Fruit fly (Drosophila melanogaster) whole organism, embryonic: ENCODE measurements around the gene Ns1.

Experiments
- Ada2b ChIP-seq: fragments of 200-800 bp; sonication (Bioruptor generic); IDR thresholded peaks from 2 replicates; pipeline ENCODE4 v1.3.6; 2022; ENCODE audit warnings: missing biosample characterization, missing genetic modification characterization
- Atf3 ChIP-seq: fragments of 200-800 bp; sonication (Bioruptor generic); optimal IDR thresholded peaks from 3 replicates; lab custom pipeline; 2016; ENCODE audit warnings: missing biosample characterization, missing genetic modification characterization
- Awh ChIP-seq: fragments of 200-800 bp; sonication (Bioruptor generic); IDR thresholded peaks from 2 replicates; pipeline ENCODE4, ENCODE4 v1.3.6; 2022; ENCODE audit warnings: missing biosample characterization, missing genetic modification characterization
- CG10431 ChIP-seq: fragments of 200-800 bp; sonication (Bioruptor generic); optimal IDR thresholded peaks from 3 replicates; lab custom pipeline; 2018; ENCODE audit warnings: missing biosample characterization, mild to moderate bottlenecking, missing genetic modification characterization
- CG10565 ChIP-seq: fragments of 200-800 bp; sonication (Bioruptor generic); optimal IDR thresholded peaks from 3 replicates; lab custom pipeline; 2016; ENCODE audit warnings: missing biosample characterization, mild to moderate bottlenecking, missing genetic modification characterization
- CG11093 ChIP-seq: fragments of 200-800 bp; sonication (Bioruptor generic); IDR thresholded peaks from 3 replicates; pipeline ENCODE4 v1.3.6; 2022; ENCODE audit warnings: missing biosample characterization, missing genetic modification characterization
- CG12104 ChIP-seq: fragments of 200-800 bp; sonication (Bioruptor generic); optimal IDR thresholded peaks from 3 replicates; lab custom pipeline; 2016; ENCODE audit warnings: missing biosample characterization, missing genetic modification characterization
- CG12744 ChIP-seq: fragments of 200-800 bp; sonication (Bioruptor generic); optimal IDR thresholded peaks from 2 replicates; lab custom pipeline; 2016; ENCODE audit warnings: missing biosample characterization, missing genetic modification characterization
- CG17186 ChIP-seq: fragments of 200-800 bp; sonication (Bioruptor generic); optimal IDR thresholded peaks from 3 replicates; lab custom pipeline; 2017; ENCODE audit warnings: missing biosample characterization, missing genetic modification reagents, missing genetic modification characterization
- CG17829 ChIP-seq: fragments of 200-800 bp; optimal IDR thresholded peaks from 2 replicates; lab custom pipeline; 2019; ENCODE audit warnings: missing biosample characterization, mild to moderate bottlenecking, missing genetic modification characterization, moderate library complexity
- CG18619 ChIP-seq: fragments of 200-800 bp; sonication (Bioruptor generic); optimal IDR thresholded peaks from 3 replicates; lab custom pipeline; 2017; ENCODE audit warnings: missing biosample characterization, mild to moderate bottlenecking, missing genetic modification characterization
- CG31441 ChIP-seq: fragments of 200-800 bp; sonication (Bioruptor generic); IDR thresholded peaks from 2 replicates; pipeline ENCODE4 v1.3.6; 2022; ENCODE audit warnings: missing biosample characterization, missing genetic modification characterization
- CG3847 ChIP-seq: fragments of 200-800 bp; sonication (Bioruptor generic); IDR thresholded peaks from 2 replicates; pipeline ENCODE4 v1.3.6; 2022; ENCODE audit warnings: missing biosample characterization, missing genetic modification characterization
- CG4617 ChIP-seq: fragments of 200-800 bp; sonication (Bioruptor generic); optimal IDR thresholded peaks from 3 replicates; lab custom pipeline; 2016; ENCODE audit warnings: missing biosample characterization, missing genetic modification characterization, borderline replicate concordance
- CG4820 ChIP-seq: fragments of 200-800 bp; sonication (Bioruptor generic); optimal IDR thresholded peaks from 3 replicates; lab custom pipeline; 2016; ENCODE audit warnings: missing biosample characterization, missing genetic modification characterization
- CG6683 ChIP-seq: fragments of 200-800 bp; sonication (Bioruptor generic); optimal IDR thresholded peaks from 2 replicates; lab custom pipeline; 2017; ENCODE audit warnings: missing biosample characterization, mild to moderate bottlenecking, missing genetic modification characterization, missing genetic modification reagents
- CG6689 ChIP-seq: fragments of 200-800 bp; sonication (Bioruptor generic); IDR thresholded peaks from 2 replicates; pipeline ENCODE4 v1.3.6; 2022; ENCODE audit warnings: missing biosample characterization, missing genetic modification characterization
- CG8765 ChIP-seq: fragments of 200-800 bp; sonication (Bioruptor generic); IDR thresholded peaks from 2 replicates; pipeline ENCODE4 v1.3.6; 2022; ENCODE audit warnings: missing biosample characterization, missing genetic modification characterization
- CrebB ChIP-seq: fragments of 200-800 bp; sonication (Bioruptor generic); optimal IDR thresholded peaks from 3 replicates; lab custom pipeline; 2018; ENCODE audit warnings: missing biosample characterization, mild to moderate bottlenecking, missing genetic modification characterization
- Dip2 ChIP-seq: fragments of 200-800 bp; sonication (Bioruptor generic); IDR thresholded peaks from 2 replicates; pipeline ENCODE4 v1.3.6; 2022; ENCODE audit warnings: missing biosample characterization, missing genetic modification characterization
- Elba2 ChIP-seq: fragments of 200-800 bp; sonication (Bioruptor generic); optimal IDR thresholded peaks from 3 replicates; lab custom pipeline; 2016; ENCODE audit warnings: missing biosample characterization, missing genetic modification characterization
- HmgZ ChIP-seq: fragments of 200-800 bp; sonication (Bioruptor generic); optimal IDR thresholded peaks from 2 replicates; lab custom pipeline; 2018; ENCODE audit warnings: missing biosample characterization, mild to moderate bottlenecking, missing genetic modification characterization
- Lim3 ChIP-seq: fragments of 200-800 bp; sonication (Bioruptor generic); IDR thresholded peaks from 2 replicates; pipeline ENCODE4 v1.3.6; 2022; ENCODE audit warnings: missing biosample characterization, missing genetic modification characterization
- NFAT ChIP-seq: fragments of 200-800 bp; sonication (Bioruptor generic); IDR thresholded peaks from 2 replicates; pipeline ENCODE4 v1.3.6; 2022; ENCODE audit warnings: missing biosample characterization, missing genetic modification characterization
- Ptx1 ChIP-seq: fragments of 200-800 bp; sonication (Bioruptor generic); IDR thresholded peaks from 2 replicates; pipeline ENCODE4 v1.3.6; 2022; ENCODE audit warnings: missing biosample characterization, missing genetic modification characterization
- Ravus ChIP-seq: fragments of 200-800 bp; sonication (Bioruptor generic); IDR thresholded peaks from 2 replicates; pipeline ENCODE4 v1.3.6; 2022; ENCODE audit warnings: missing biosample characterization, missing genetic modification characterization
- Rx ChIP-seq: fragments of 200-800 bp; sonication (Bioruptor generic); IDR thresholded peaks from 2 replicates; pipeline ENCODE4 v1.3.6; 2022; ENCODE audit warnings: missing biosample characterization, missing genetic modification characterization
- Side ChIP-seq: fragments of 200-800 bp; sonication (Bioruptor generic); optimal IDR thresholded peaks from 2 replicates; lab custom pipeline; 2016; ENCODE audit warnings: missing biosample characterization, missing genetic modification characterization
- Trl ChIP-seq, 3 experiments: fragments of >200 bp in 2 of 3; fragments of 200-800 bp in 1 of 3; sonication (Bioruptor generic) in 1 of 3; optimal IDR thresholded peaks; 2 replicates in 1 of 3; 3 replicates in 2 of 3; lab custom pipeline; 2016 to 2017; ENCODE audit warnings: missing biosample characterization in 1 of 3, missing genetic modification characterization in 1 of 3
- cad ChIP-seq: fragments of >200 bp; optimal IDR thresholded peaks from 2 replicates; lab custom pipeline; 2017; ENCODE audit warnings: missing biosample characterization, missing genetic modification characterization
- caup ChIP-seq: fragments of 200-800 bp; sonication (Bioruptor generic); optimal IDR thresholded peaks from 3 replicates; lab custom pipeline; 2017; ENCODE audit warnings: missing biosample characterization, mild to moderate bottlenecking, missing genetic modification characterization, moderate library complexity; ENCODE audit not compliant: severe bottlenecking
- corto ChIP-seq: fragments of 200-800 bp; sonication (Bioruptor generic); optimal IDR thresholded peaks from 2 replicates; lab custom pipeline; 2016; ENCODE audit warnings: missing biosample characterization, mild to moderate bottlenecking, missing genetic modification characterization, moderate library complexity
- croc ChIP-seq: fragments of 200-800 bp; sonication (Bioruptor generic); conservative IDR thresholded peaks from 3 replicates; pipeline ENCODE4 v1.3.6; 2022; ENCODE audit warnings: missing biosample characterization, missing genetic modification characterization
- dm ChIP-seq: fragments of 200-800 bp; sonication (Bioruptor generic); optimal IDR thresholded peaks from 3 replicates; lab custom pipeline; 2016; ENCODE audit warnings: missing biosample characterization, missing genetic modification characterization
- exex ChIP-seq: fragments of 200-800 bp; sonication (Bioruptor generic); optimal IDR thresholded peaks from 4 replicates; lab custom pipeline; 2018; ENCODE audit warnings: missing biosample characterization, mild to moderate bottlenecking, missing genetic modification characterization, moderate library complexity
- fru ChIP-seq: fragments of >200 bp; optimal IDR thresholded peaks from 2 replicates; lab custom pipeline; 2017
- ftz-f1 ChIP-seq: fragments of 200-800 bp; sonication (Bioruptor generic); optimal IDR thresholded peaks from 2 replicates; lab custom pipeline; 2016; ENCODE audit warnings: missing biosample characterization, missing genetic modification characterization
- ind ChIP-seq: fragments of 200-800 bp; sonication (Bioruptor generic); optimal IDR thresholded peaks from 3 replicates; lab custom pipeline; 2016; ENCODE audit warnings: missing biosample characterization, missing genetic modification characterization
- jing ChIP-seq: fragments of 200-800 bp; sonication (Bioruptor generic); optimal IDR thresholded peaks from 2 replicates; lab custom pipeline; 2018; ENCODE audit warnings: missing biosample characterization, mild to moderate bottlenecking, missing genetic modification characterization
- prd ChIP-seq, 3 experiments: fragments of >200 bp in 2 of 3; fragments of 200-800 bp in 1 of 3; sonication (Bioruptor generic) in 1 of 3; optimal IDR thresholded peaks in 2 of 3; IDR thresholded peaks in 1 of 3; 2 replicates in 2 of 3; 3 replicates in 1 of 3; pipeline versions ENCODE4 v1.3.6 to Lab custom; 2017 to 2022; ENCODE audit warnings: missing biosample characterization in 1 of 3, missing genetic modification characterization in 1 of 3
- scrt ChIP-seq: fragments of 200-800 bp; sonication (Bioruptor generic); optimal IDR thresholded peaks from 2 replicates; lab custom pipeline; 2018; ENCODE audit warnings: missing biosample characterization, mild to moderate bottlenecking, missing genetic modification characterization, moderate library complexity
- sens ChIP-seq: fragments of 200-800 bp; sonication (Bioruptor generic); peaks from one replicate; lab custom pipeline; 2016; ENCODE audit warnings: missing biosample characterization, missing genetic modification characterization
- sima ChIP-seq: fragments of 200-800 bp; sonication (Bioruptor generic); optimal IDR thresholded peaks from 2 replicates; lab custom pipeline; 2016; ENCODE audit warnings: missing biosample characterization, missing genetic modification characterization
- sisA ChIP-seq: fragments of 200-800 bp; sonication (Bioruptor generic); IDR thresholded peaks from 2 replicates; pipeline ENCODE4 v1.3.6; 2022; ENCODE audit warnings: missing biosample characterization, missing genetic modification characterization
- sob ChIP-seq: fragments of 200-800 bp; sonication (Bioruptor generic); IDR thresholded peaks from 2 replicates; pipeline ENCODE4 v1.3.6; 2022; ENCODE audit warnings: missing biosample characterization, missing genetic modification characterization
- sqz ChIP-seq: fragments of 200-800 bp; sonication (Bioruptor generic); optimal IDR thresholded peaks from 3 replicates; lab custom pipeline; 2018; ENCODE audit warnings: missing biosample characterization, mild to moderate bottlenecking, missing genetic modification characterization
- trh ChIP-seq: fragments of 200-800 bp; sonication (Bioruptor generic); optimal IDR thresholded peaks from 2 replicates; lab custom pipeline; 2016; ENCODE audit warnings: missing biosample characterization, missing genetic modification characterization
- unc-4 ChIP-seq: fragments of 200-800 bp; sonication (Bioruptor generic); IDR thresholded peaks from 2 replicates; pipeline ENCODE4 v1.3.6; 2022; ENCODE audit warnings: missing biosample characterization, missing genetic modification characterization; ENCODE audit not compliant: partially characterized antibody
- zen2 ChIP-seq: fragments of 200-800 bp; sonication (Bioruptor generic); IDR thresholded peaks from 3 replicates; pipeline ENCODE4 v1.3.6; 2022; ENCODE audit warnings: missing biosample characterization, missing genetic modification characterization; ENCODE audit not compliant: partially characterized antibody
- zf30C ChIP-seq: fragments of 200-800 bp; sonication (Bioruptor generic); optimal IDR thresholded peaks from 3 replicates; lab custom pipeline; 2018; ENCODE audit warnings: missing biosample characterization, mild to moderate bottlenecking, missing genetic modification characterization

The Ns1 gene

DNA sequence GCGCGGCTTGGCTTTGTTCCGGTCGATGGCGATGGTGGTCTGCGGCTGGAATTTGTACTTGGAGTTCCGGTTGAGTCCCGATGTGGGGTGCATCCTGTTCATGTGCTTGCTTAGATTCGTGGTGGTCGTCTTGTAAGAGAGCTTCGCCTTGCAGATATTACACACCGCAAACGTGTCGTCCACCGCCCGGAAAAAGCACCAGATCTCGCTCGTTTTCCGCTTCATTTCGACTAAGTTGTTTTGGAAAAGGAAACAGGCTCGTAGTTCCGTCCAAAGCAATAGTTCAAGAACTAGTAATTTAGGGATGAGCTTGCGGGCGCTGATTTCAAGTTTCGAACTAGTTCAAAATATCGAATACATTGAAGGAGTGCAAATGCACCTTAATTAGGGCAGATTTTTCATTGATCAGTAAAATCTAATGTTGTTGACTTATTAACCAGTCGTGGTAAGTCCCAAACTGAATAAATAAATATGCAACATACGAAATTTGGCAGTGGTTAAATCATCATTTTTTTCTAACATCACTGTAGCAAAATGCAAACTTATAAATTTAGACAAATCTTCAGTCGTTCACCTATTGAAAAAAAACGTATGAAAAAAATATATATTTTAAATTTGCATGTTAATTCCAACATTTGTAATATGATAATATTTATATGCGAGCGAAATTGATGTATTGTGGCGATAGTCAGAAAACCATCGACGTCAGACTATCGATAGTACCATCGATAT is 29.5 kb downstream of the Ns1 start, which contains the start of the genes bdwf and Patr-1 (continued):
- TF ChIP-seq Ravus (GFP tag; lab: Robert Waterston, UW) (no peak), sisA (GFP tag; lab: Robert Waterston, UW) (no peak), Awh (GFP tag; lab: Robert Waterston, UW) (no peak), Side (no peak), Rx (GFP tag; lab: Robert Waterston, UW) (no peak), Trl (optimal IDR thresholded peaks at IDR 0.05; lab: Kevin White, UChicago) (no peak), Trl (GFP tag; optimal IDR thresholded peaks at IDR 0.05; lab: Kevin White, UChicago) (no peak), CG4820 (GFP tag; lab: Kevin White, UChicago) (no peak), zf30C (no peak), zen2 (GFP tag; lab: Robert Waterston, UW) (peak; percentile 81; the same call in 2 of the 3 replicates), CG6689 (GFP tag; lab: Robert Waterston, UW) (no peak), corto (GFP tag; lab: Kevin White, UChicago) (peak; percentile 5), CG31441 (GFP tag; lab: Robert Waterston, UW) (no peak), exex (tag; lab: Kevin White, UChicago) (peak; percentile 50), jing (no peak), CrebB (tag; lab: Kevin White, UChicago) (no peak), scrt (GFP tag; lab: Kevin White, UChicago) (no peak), trh (GFP tag; lab: Kevin White, UChicago) (no peak), sima (GFP tag; lab: Kevin White, UChicago) (no peak), sob (GFP tag; lab: Robert Waterston, UW) (0 out of 2 replicates have a peak, but pooled peaks have one; percentile 12), Atf3 (GFP tag; lab: Kevin White, UChicago) (no peak), CG17829 (tag; lab: Kevin White, UChicago) (peak; percentile 35), dm (GFP tag; lab: Kevin White, UChicago) (no peak), CG10431 (GFP tag; lab: Kevin White, UChicago) (no peak), sens (peak; percentile 81), CG18619 (GFP tag; lab: Kevin White, UChicago) (peak; percentile 39), CG12104 (GFP tag; lab: Kevin White, UChicago) (no peak), NFAT (GFP tag; lab: Robert Waterston, UW) (no peak; the same call in 1 of the 2 replicates), croc (GFP tag; lab: Robert Waterston, UW) (no peak), Dip2 (no peak), CG12744 (GFP tag; lab: Kevin White, UChicago) (no peak), sqz (GFP tag; lab: Kevin White, UChicago) (no peak), cad (GFP tag; lab: Kevin White, UChicago) (no peak), CG8765 (GFP tag; lab: Robert Waterston, UW) (no peak), Ada2b (GFP tag; lab: Robert Waterston, UW) (no peak), prd (optimal IDR thresholded peaks at IDR 0.05; lab: Kevin White, UChicago) (no peak), prd (GFP tag; IDR thresholded peaks at IDR 0.05; lab: Robert Waterston, UW) (no peak), CG4617 (GFP tag; lab: Kevin White, UChicago) (no peak), Elba2 (GFP tag; lab: Kevin White, UChicago) (no peak), ftz-f1 (GFP tag; lab: Kevin White, UChicago) (no peak), CG6683 (no peak), CG17186 (GFP tag; lab: Kevin White, UChicago) (peak; percentile 46), Lim3 (GFP tag; lab: Robert Waterston, UW) (no peak), unc-4 (GFP tag; lab: Robert Waterston, UW) (peak; percentile 88), ind (GFP tag; lab: Kevin White, UChicago) (peak; percentile 37), CG10565 (no peak), Ptx1 (GFP tag; lab: Robert Waterston, UW) (no peak), HmgZ (tag; lab: Kevin White, UChicago) (no peak), caup (no peak), CG3847 (peak; percentile 25; the same call in 1 of the 2 replicates), CG11093 (GFP tag; lab: Robert Waterston, UW) (no peak), fru (lab: Kevin White, UChicago) (no peak)
